Worm (Caenorhabditis elegans) whole organism, L4/young adult: Measurements from ENCODE around the gene drap-1.

Source experiments
- W03F9.2 ChIP-seq: fragments of 150-350 bp; optimal IDR thresholded peaks from 2 replicates; lab custom pipeline; 2014; ENCODE audit warnings: missing biosample characterization, missing genetic modification characterization
- dao-5 ChIP-seq: sonication (generic microtip); optimal IDR thresholded peaks from 2 replicates; lab custom pipeline; 2016; ENCODE audit warnings: missing genotype, missing genetic modification characterization, moderate library complexity, missing compliant biosample characterization
- him-1 ChIP-seq: sonication (generic microtip); optimal IDR thresholded peaks from 2 replicates; lab custom pipeline; 2016; ENCODE audit warnings: missing genotype, missing genetic modification reagents, missing genetic modification characterization, missing compliant biosample characterization

DNA sequence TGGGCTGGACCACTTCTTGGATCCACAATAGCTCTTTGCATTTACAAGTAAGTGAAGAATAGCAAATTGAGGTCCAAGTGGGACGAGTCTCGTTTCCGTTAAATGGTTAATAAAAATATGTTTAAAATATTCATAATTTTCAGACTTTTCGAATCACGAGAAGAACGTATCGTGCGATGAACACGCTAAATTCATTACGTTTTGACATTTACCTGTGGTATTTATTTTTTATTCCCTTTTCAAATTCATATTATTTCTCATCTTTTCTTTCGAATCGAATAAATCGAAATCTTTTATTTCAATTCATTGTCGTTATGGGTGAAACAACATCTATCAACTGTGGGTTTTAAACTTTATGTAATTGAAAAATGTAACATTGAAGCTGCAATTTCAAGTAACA lies 9.5 kb downstream of the drap-1 start, which contains the start of gene marc-1:
- TF ChIP-seq dao-5 (tag; lab: Kevin White, UChicago) (no peak), him-1 (no peak), W03F9.2 (tag; lab: Kevin White, UChicago) (no peak)
